Worm (Caenorhabditis elegans): ENCODE results near the gene Y7A9A.1.

DNA sequence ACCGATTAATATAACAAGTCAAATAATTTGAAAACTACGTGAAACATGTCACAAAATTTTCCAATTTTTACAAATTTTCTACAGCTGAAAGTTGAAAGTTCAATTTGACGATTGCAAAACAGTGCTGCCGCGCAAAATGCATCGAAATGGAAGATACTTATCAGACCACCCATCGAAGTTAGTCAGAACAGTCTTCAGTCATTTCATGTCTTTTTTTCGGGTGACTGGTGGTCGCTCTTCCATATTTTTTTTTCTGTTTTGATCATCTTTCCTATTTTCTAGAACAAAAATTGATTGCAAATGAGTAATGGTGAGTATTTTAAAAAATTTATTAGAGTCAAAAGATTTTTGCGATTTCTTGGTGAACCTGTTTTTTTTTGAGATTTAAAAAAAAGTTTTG is 50.3 kb downstream of the Y7A9A.1 start, which contains the start of gene F38C2.1:
- TF ChIP-seq ztf-29 (GFP tag; IDR thresholded peaks at IDR 0.05) (no peak), med-1 (GFP tag; optimal IDR thresholded peaks at IDR 0.05; ENCODE audit: insufficient read depth) (no peak), cog-1 (tag; optimal IDR thresholded peaks at IDR 0.05) (no peak)

Measured in whole organism, midembryonic.